Worm (Caenorhabditis elegans) whole organism, L4 larva: Measurements from ENCODE around the gene set-13.
A peak's percentile ranks its signal among the peaks of the same experiment; 100 is the strongest.

Experiments
- F10B5.3 ChIP-seq: sonication (generic microtip); optimal IDR thresholded peaks from 2 replicates; lab custom pipeline; 2016; ENCODE audit warnings: mild to moderate bottlenecking, missing genetic modification characterization, missing compliant biosample characterization
- F37D6.2 ChIP-seq: sonication (generic microtip); optimal IDR thresholded peaks from 2 replicates; lab custom pipeline; 2016; ENCODE audit warnings: mild to moderate bottlenecking, missing genetic modification characterization, missing compliant biosample characterization
- R02D3.7 ChIP-seq: fragments of 150-350 bp; sonication (generic microtip); optimal IDR thresholded peaks from 3 replicates; lab custom pipeline; 2014; ENCODE audit warnings: missing biosample characterization, missing genetic modification characterization
- Y5F2A.4 ChIP-seq: fragments of 200-800 bp; sonication (Bioruptor generic); optimal IDR thresholded peaks from 2 replicates; lab custom pipeline; 2018; ENCODE audit warnings: mild to moderate bottlenecking, missing genetic modification characterization, missing compliant biosample characterization
- ZK337.2 ChIP-seq: fragments of 200-800 bp; sonication (Bioruptor generic); IDR thresholded peaks from 2 replicates; pipeline ENCODE4 v1.3.6; 2022; ENCODE audit warnings: missing genetic modification reagents, missing genetic modification characterization, missing compliant biosample characterization
- ZK546.5 ChIP-seq, 2 experiments: sonication (generic microtip); optimal IDR thresholded peaks; 2 replicates each; lab custom pipeline; 2017; ENCODE audit warnings: missing biosample characterization in 2 of 2, missing genetic modification characterization in 2 of 2
- aha-1 ChIP-seq: fragments of 150-350 bp; peaks from one replicate; lab custom pipeline; 2014; ENCODE audit warnings: missing biosample characterization, missing genetic modification characterization
- aly-2 ChIP-seq: sonication (generic microtip); optimal IDR thresholded peaks from 2 replicates; lab custom pipeline; 2018; ENCODE audit warnings: missing biosample characterization, missing genetic modification characterization
- arid-1 ChIP-seq: fragments of 200-800 bp; sonication (Bioruptor generic); conservative IDR thresholded peaks from 2 replicates; pipeline ENCODE4 v1.3.6; 2022; ENCODE audit warnings: missing genetic modification reagents, missing genetic modification characterization, missing compliant biosample characterization
- ceh-20 ChIP-seq: fragments of 200-800 bp; sonication (Bioruptor generic); IDR thresholded peaks from 2 replicates; pipeline ENCODE4 v1.3.6; 2022; ENCODE audit warnings: missing genetic modification reagents, missing genetic modification characterization, missing compliant biosample characterization
- ceh-28 ChIP-seq: fragments of 150-350 bp; optimal IDR thresholded peaks from 2 replicates; lab custom pipeline; 2014; ENCODE audit warnings: missing biosample characterization, missing genetic modification reagents, missing genetic modification characterization
- ceh-44 ChIP-seq: fragments of 200-800 bp; sonication (Bioruptor generic); IDR thresholded peaks from 2 replicates; pipeline ENCODE4 v1.3.6; 2022; ENCODE audit warnings: missing genetic modification reagents, missing genetic modification characterization, missing compliant biosample characterization
- ceh-62 ChIP-seq: sonication (generic microtip); optimal IDR thresholded peaks from 2 replicates; lab custom pipeline; 2017; ENCODE audit warnings: missing biosample characterization, missing genetic modification characterization
- ceh-82 ChIP-seq: sonication (generic microtip); optimal IDR thresholded peaks from 2 replicates; lab custom pipeline; 2017; ENCODE audit warnings: missing biosample characterization, missing genetic modification characterization
- ctbp-1 ChIP-seq: fragments of 200-800 bp; sonication (Bioruptor generic); IDR thresholded peaks from 2 replicates; pipeline ENCODE4 v1.3.6; 2022; ENCODE audit warnings: missing genetic modification reagents, missing genetic modification characterization, missing compliant biosample characterization
- daf-12 ChIP-seq: fragments of 150-350 bp; optimal IDR thresholded peaks from 2 replicates; lab custom pipeline; 2014; ENCODE audit warnings: missing biosample characterization, missing genetic modification reagents, missing genetic modification characterization
- daf-8 ChIP-seq: fragments of 200-800 bp; sonication (Bioruptor generic); IDR thresholded peaks from 2 replicates; pipeline ENCODE4 v1.3.6; 2022; ENCODE audit warnings: missing genetic modification characterization, missing compliant biosample characterization
- dve-1 ChIP-seq: sonication (generic microtip); optimal IDR thresholded peaks from 2 replicates; lab custom pipeline; 2017; ENCODE audit warnings: antibody characterized with exemption, mild to moderate bottlenecking, missing genetic modification characterization, missing compliant biosample characterization; ENCODE audit not compliant: insufficient read depth
- fkh-10 ChIP-seq: fragments of 150-350 bp; optimal IDR thresholded peaks from 2 replicates; lab custom pipeline; 2014; ENCODE audit warnings: missing biosample characterization, missing genetic modification reagents, missing genetic modification characterization
- fos-1 ChIP-seq: fragments of 150-350 bp; optimal IDR thresholded peaks from 2 replicates; lab custom pipeline; 2014; ENCODE audit warnings: missing biosample characterization, missing genetic modification characterization
- gei-8 ChIP-seq: fragments of 200-800 bp; sonication (Bioruptor generic); optimal IDR thresholded peaks from 2 replicates; lab custom pipeline; 2018; ENCODE audit warnings: mild to moderate bottlenecking, missing genetic modification characterization, missing compliant biosample characterization
- hif-1 ChIP-seq, 2 experiments: sonication (generic microtip); optimal IDR thresholded peaks; 2 replicates each; lab custom pipeline; 2016 to 2017; ENCODE audit warnings: missing compliant biosample characterization in 2 of 2, missing genetic modification characterization in 2 of 2, missing genetic modification reagents in 2 of 2, missing genotype in 2 of 2, mild to moderate bottlenecking in 1 of 2
- hmg-1.1 ChIP-seq: fragments of 200-800 bp; sonication (Bioruptor generic); IDR thresholded peaks from 2 replicates; pipeline ENCODE4 v1.3.6; 2022; ENCODE audit warnings: missing genetic modification reagents, missing genetic modification characterization, missing compliant biosample characterization
- jun-1 ChIP-seq: fragments of 150-350 bp; optimal IDR thresholded peaks from 2 replicates; lab custom pipeline; 2014; ENCODE audit warnings: missing biosample characterization, missing genetic modification reagents, missing genetic modification characterization
- lin-1 ChIP-seq: fragments of 200-800 bp; sonication (Bioruptor generic); IDR thresholded peaks from 2 replicates; pipeline ENCODE4 v1.3.6; 2022; ENCODE audit warnings: missing genetic modification reagents, missing genetic modification characterization, missing compliant biosample characterization
- lin-29 ChIP-seq: fragments of 200-800 bp; sonication (Bioruptor generic); IDR thresholded peaks from 2 replicates; pipeline ENCODE4 v1.3.6; 2022; ENCODE audit warnings: missing genetic modification reagents, missing genetic modification characterization, missing compliant biosample characterization
- lin-39 ChIP-seq: fragments of 150-350 bp; optimal IDR thresholded peaks from 2 replicates; lab custom pipeline; 2014; ENCODE audit warnings: missing biosample characterization, missing genetic modification reagents, missing genetic modification characterization
- lir-3 ChIP-seq: sonication (generic microtip); optimal IDR thresholded peaks from 2 replicates; lab custom pipeline; 2016; ENCODE audit warnings: mild to moderate bottlenecking, missing genetic modification characterization, missing compliant biosample characterization
- madf-9 ChIP-seq: fragments of 200-800 bp; sonication (Bioruptor generic); conservative IDR thresholded peaks from 2 replicates; pipeline ENCODE4 v1.3.6; 2022; ENCODE audit warnings: missing genetic modification reagents, missing genetic modification characterization, missing compliant biosample characterization
- mep-1 ChIP-seq: fragments of 150-350 bp; sonication (generic microtip); optimal IDR thresholded peaks from 3 replicates; lab custom pipeline; 2014; ENCODE audit warnings: missing biosample characterization, missing genetic modification characterization
- mes-2 ChIP-seq: sonication (generic microtip); optimal IDR thresholded peaks from 2 replicates; lab custom pipeline; 2016; ENCODE audit warnings: missing genotype, mild to moderate bottlenecking, missing genetic modification characterization, missing compliant biosample characterization; ENCODE audit not compliant: poor library complexity, severe bottlenecking
- mxl-2 ChIP-seq: fragments of 200-800 bp; sonication (Bioruptor generic); conservative IDR thresholded peaks from 2 replicates; pipeline ENCODE4 v1.3.6; 2022; ENCODE audit warnings: missing genetic modification reagents, missing genetic modification characterization, missing compliant biosample characterization
- nhr-111 ChIP-seq: fragments of 200-800 bp; sonication (Bioruptor generic); optimal IDR thresholded peaks from 2 replicates; lab custom pipeline; 2018; ENCODE audit warnings: mild to moderate bottlenecking, missing genetic modification characterization, missing compliant biosample characterization
- nhr-28 ChIP-seq: fragments of 150-350 bp; optimal IDR thresholded peaks from 2 replicates; lab custom pipeline; 2014; ENCODE audit warnings: missing biosample characterization, missing genetic modification characterization
- nhr-42 ChIP-seq: fragments of 200-800 bp; sonication (Bioruptor generic); IDR thresholded peaks from 2 replicates; pipeline ENCODE4 v1.3.6; 2022; ENCODE audit warnings: missing genetic modification characterization, missing compliant biosample characterization
- nhr-48 ChIP-seq: sonication (generic microtip); optimal IDR thresholded peaks from 2 replicates; lab custom pipeline; 2016; ENCODE audit warnings: mild to moderate bottlenecking, missing genetic modification characterization, missing compliant biosample characterization
- nhr-76 ChIP-seq: fragments of 150-350 bp; optimal IDR thresholded peaks from 2 replicates; lab custom pipeline; 2014; ENCODE audit warnings: missing biosample characterization, missing genetic modification characterization
- pha-4 ChIP-seq, 2 experiments: fragments of 150-350 bp in 1 of 2; fragments of 200-800 bp in 1 of 2; sonication (Bioruptor generic) in 1 of 2; IDR thresholded peaks in 1 of 2; optimal IDR thresholded peaks in 1 of 2; 2 replicates each; pipeline versions ENCODE4 v1.3.6 to Lab custom; 2014 to 2022; ENCODE audit warnings: missing genetic modification characterization in 2 of 2, missing genetic modification reagents in 2 of 2, missing biosample characterization in 1 of 2, missing compliant biosample characterization in 1 of 2
- pqm-1 ChIP-seq: sonication (generic microtip); optimal IDR thresholded peaks from 2 replicates; lab custom pipeline; 2017; ENCODE audit warnings: missing biosample characterization, missing genetic modification characterization
- sdz-12 ChIP-seq: fragments of 200-800 bp; sonication (Bioruptor generic); optimal IDR thresholded peaks from 2 replicates; lab custom pipeline; 2018; ENCODE audit warnings: mild to moderate bottlenecking, missing genetic modification characterization, missing compliant biosample characterization
- skn-1 ChIP-seq: fragments of 150-350 bp; optimal IDR thresholded peaks from 2 replicates; lab custom pipeline; 2014; ENCODE audit warnings: missing biosample characterization, missing genetic modification characterization
- snpc-1.2 ChIP-seq: fragments of 200-800 bp; sonication (Bioruptor generic); IDR thresholded peaks from 2 replicates; pipeline ENCODE4 v1.3.6; 2022; ENCODE audit warnings: missing genetic modification reagents, missing genetic modification characterization, missing compliant biosample characterization
- snpc-4 ChIP-seq: fragments of 150-350 bp; optimal IDR thresholded peaks from 2 replicates; lab custom pipeline; 2014; ENCODE audit warnings: missing biosample characterization, missing genetic modification characterization
- tag-97 ChIP-seq: fragments of 200-800 bp; sonication (Bioruptor generic); IDR thresholded peaks from 2 replicates; pipeline ENCODE4 v1.3.6; 2022; ENCODE audit warnings: missing genetic modification characterization, missing compliant biosample characterization
- unc-130 ChIP-seq: sonication (generic microtip); optimal IDR thresholded peaks from 2 replicates; lab custom pipeline; 2016; ENCODE audit warnings: missing genetic modification reagents, missing genetic modification characterization, missing compliant biosample characterization
- unc-39 ChIP-seq: sonication (generic microtip); optimal IDR thresholded peaks from 2 replicates; lab custom pipeline; 2017; ENCODE audit warnings: missing biosample characterization, missing genetic modification characterization
- unc-62 ChIP-seq, 3 experiments: fragments of 150-350 bp in 1 of 3; sonication (generic microtip); optimal IDR thresholded peaks in 2 of 3; peaks in 1 of 3; 1 replicate in 1 of 3; 2 replicates in 2 of 3; lab custom pipeline; 2014 to 2017; ENCODE audit warnings: missing biosample characterization in 3 of 3, missing genetic modification characterization in 3 of 3, missing genetic modification reagents in 3 of 3, missing genotype in 1 of 3
- zag-1 ChIP-seq: fragments of 150-350 bp; optimal IDR thresholded peaks from 2 replicates; lab custom pipeline; 2014; ENCODE audit warnings: missing biosample characterization, missing genetic modification characterization
- zip-2 ChIP-seq: fragments of 150-350 bp; optimal IDR thresholded peaks from 2 replicates; lab custom pipeline; 2014; ENCODE audit warnings: missing biosample characterization, missing genetic modification characterization
- ztf-11 ChIP-seq: fragments of 150-350 bp; optimal IDR thresholded peaks from 2 replicates; lab custom pipeline; 2014; ENCODE audit warnings: missing biosample characterization, missing genetic modification characterization
- ztf-7 ChIP-seq: fragments of 150-350 bp; optimal IDR thresholded peaks from 2 replicates; lab custom pipeline; 2014; ENCODE audit warnings: missing biosample characterization, missing genetic modification characterization

The set-13 gene

DNA sequence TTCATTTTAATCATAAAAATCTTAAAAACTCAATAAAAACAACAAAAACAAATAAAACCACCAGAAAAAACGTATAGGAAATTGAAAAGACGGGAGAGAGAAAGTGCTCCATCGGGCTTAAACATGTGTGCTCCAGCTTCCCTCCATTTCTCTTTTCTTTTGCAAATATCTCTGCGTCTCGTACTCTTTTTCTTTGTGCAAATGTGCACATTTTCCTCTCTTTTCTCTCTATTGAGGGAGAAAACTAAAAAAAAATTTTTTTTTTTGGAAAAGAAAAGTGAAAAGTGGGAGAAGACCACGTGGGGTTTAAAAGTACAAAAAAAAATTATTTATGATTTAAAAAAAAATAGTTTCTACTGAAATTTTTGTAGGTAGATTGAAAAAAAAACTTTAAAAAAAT lies 12.5 kb upstream of the set-13 start (continued):
- 0 out of 2 replicates have a peak, but pooled peaks have one; percentile 20 for TF ChIP-seq pha-4 (GFP tag; IDR thresholded peaks at IDR 0.05; lab: Robert Waterston, UW)
- no peak for TF ChIP-seq pha-4 (tag; optimal IDR thresholded peaks at IDR 0.05; lab: Kevin White, UChicago)
- no peak for TF ChIP-seq ceh-28 (tag; lab: Kevin White, UChicago)
- no peak for TF ChIP-seq nhr-28 (tag; lab: Kevin White, UChicago)
- no peak for TF ChIP-seq fos-1 (tag; lab: Kevin White, UChicago)
- no peak for TF ChIP-seq zag-1 (tag; lab: Kevin White, UChicago)
- no peak for TF ChIP-seq snpc-1.2 (GFP tag; lab: Robert Waterston, UW)
- no peak for TF ChIP-seq dve-1
- no peak for TF ChIP-seq ztf-7 (tag; lab: Kevin White, UChicago)
- TF ChIP-seq ceh-62 (tag; lab: Kevin White, UChicago) = no peak
- TF ChIP-seq mes-2 = peak; percentile 0
- no peak for TF ChIP-seq unc-130 (GFP tag; lab: Kevin White, UChicago)
- no peak for TF ChIP-seq pqm-1 (tag; lab: Kevin White, UChicago)
- TF ChIP-seq daf-8 (GFP tag; lab: Robert Waterston, UW) = no peak
- no peak for TF ChIP-seq lin-29 (GFP tag; lab: Robert Waterston, UW)
- TF ChIP-seq snpc-4 (tag; lab: Kevin White, UChicago) = no peak
- no peak for TF ChIP-seq ctbp-1 (GFP tag; lab: Robert Waterston, UW)
- TF ChIP-seq lir-3 (tag; lab: Kevin White, UChicago) = no peak
- TF ChIP-seq fkh-10 (GFP tag; lab: Kevin White, UChicago) = peak; percentile 1
- no peak for TF ChIP-seq Y5F2A.4 (GFP tag; lab: Kevin White, UChicago)
- no peak for TF ChIP-seq unc-39 (tag; lab: Kevin White, UChicago)
- TF ChIP-seq ztf-11 (tag; lab: Kevin White, UChicago) = no peak
- no peak for TF ChIP-seq daf-12 (tag; lab: Kevin White, UChicago)
- TF ChIP-seq ZK546.5 (tag; optimal IDR thresholded peaks at IDR 0.05; lab: Kevin White, UChicago) = no peak
- TF ChIP-seq mep-1 (tag; lab: Kevin White, UChicago) = peak; percentile 52
- no peak for TF ChIP-seq lin-39
- no peak for TF ChIP-seq unc-62 (GFP tag; optimal IDR thresholded peaks at IDR 0.05 in 1 of 2; lab: Kevin White, UChicago)
- no peak for TF ChIP-seq unc-62 (tag; optimal IDR thresholded peaks at IDR 0.05; lab: Kevin White, UChicago)
- no peak for TF ChIP-seq sdz-12 (GFP tag; lab: Kevin White, UChicago)
- no peak for TF ChIP-seq hif-1 (tag; optimal IDR thresholded peaks at IDR 0.05; lab: Kevin White, UChicago)
- no peak for TF ChIP-seq R02D3.7 (tag; lab: Kevin White, UChicago)
- TF ChIP-seq tag-97 (GFP tag; lab: Robert Waterston, UW) = no peak
- no peak for TF ChIP-seq madf-9
- TF ChIP-seq nhr-111 (GFP tag; lab: Kevin White, UChicago) = no peak
- no peak for TF ChIP-seq nhr-76
- no peak for TF ChIP-seq hmg-1.1 (GFP tag; lab: Robert Waterston, UW)
- TF ChIP-seq nhr-48 (tag; lab: Kevin White, UChicago) = no peak
- no peak for TF ChIP-seq lin-1 (GFP tag; lab: Robert Waterston, UW)
- no peak for TF ChIP-seq ceh-44
- no peak for TF ChIP-seq arid-1 (GFP tag; lab: Robert Waterston, UW)
- TF ChIP-seq aha-1 = peak; percentile 20
- TF ChIP-seq mxl-2 (GFP tag; lab: Robert Waterston, UW) = no peak
- no peak for TF ChIP-seq zip-2 (tag; lab: Kevin White, UChicago)
- TF ChIP-seq ceh-82 (tag; lab: Kevin White, UChicago) = no peak
- no peak for TF ChIP-seq jun-1 (tag; lab: Kevin White, UChicago)
- TF ChIP-seq ZK337.2 = no peak
- no peak for TF ChIP-seq skn-1 (tag; lab: Kevin White, UChicago)
- no peak for TF ChIP-seq F10B5.3 (tag; lab: Kevin White, UChicago)
- no peak for TF ChIP-seq F37D6.2 (tag; lab: Kevin White, UChicago)
- no peak for TF ChIP-seq aly-2
- TF ChIP-seq ceh-20 (GFP tag; lab: Robert Waterston, UW) = no peak
- no peak for TF ChIP-seq nhr-42 (GFP tag; lab: Robert Waterston, UW)
- TF ChIP-seq gei-8 (GFP tag; lab: Kevin White, UChicago) = no peak
